Fruit fly (Drosophila melanogaster) whole organism, prepupa: ENCODE data around the gene Syx5.

ENCODE experiments used
- Blimp-1 ChIP-seq: fragments of 200-800 bp; sonication (Bioruptor generic); optimal IDR thresholded peaks from 3 replicates; lab custom pipeline; 2017; ENCODE audit warnings: missing biosample characterization, missing genetic modification characterization, mild to moderate bottlenecking, moderate library complexity, missing genetic modification reagents
- CG10631 ChIP-seq: fragments of 200-800 bp; sonication (Bioruptor generic); optimal IDR thresholded peaks from 2 replicates; lab custom pipeline; 2016; ENCODE audit warnings: missing biosample characterization, missing genetic modification characterization
- CG11294 ChIP-seq: fragments of 200-800 bp; sonication (Bioruptor generic); IDR thresholded peaks from 2 replicates; pipeline ENCODE4 v1.3.6; 2022; ENCODE audit warnings: missing biosample characterization, missing genetic modification characterization
- CG11902 ChIP-seq: fragments of 200-800 bp; sonication (Bioruptor generic); optimal IDR thresholded peaks from 3 replicates; lab custom pipeline; 2016; ENCODE audit warnings: missing biosample characterization, missing genetic modification characterization
- CG15336 ChIP-seq: fragments of 200-800 bp; sonication (Bioruptor generic); IDR thresholded peaks from 2 replicates; pipeline ENCODE4 v1.3.6; 2022; ENCODE audit warnings: missing biosample characterization, missing genetic modification characterization
- CG1621 ChIP-seq: fragments of 200-800 bp; sonication (Bioruptor generic); optimal IDR thresholded peaks from 3 replicates; lab custom pipeline; 2018; ENCODE audit warnings: missing biosample characterization, mild to moderate bottlenecking, missing genetic modification characterization
- CG16779 ChIP-seq: fragments of 200-800 bp; sonication (Bioruptor generic); optimal IDR thresholded peaks from 3 replicates; lab custom pipeline; 2017; ENCODE audit warnings: missing biosample characterization, mild to moderate bottlenecking, missing genetic modification characterization
- CG3032 ChIP-seq: fragments of 200-800 bp; optimal IDR thresholded peaks from 2 replicates; lab custom pipeline; 2019; ENCODE audit warnings: missing biosample characterization, mild to moderate bottlenecking, missing genetic modification characterization, moderate library complexity
- CG32006 ChIP-seq: fragments of 200-800 bp; sonication (Bioruptor generic); optimal IDR thresholded peaks from 3 replicates; lab custom pipeline; 2017; ENCODE audit warnings: missing biosample characterization, mild to moderate bottlenecking, missing genetic modification characterization
- CG34406 ChIP-seq: fragments of 200-800 bp; sonication (Bioruptor generic); optimal IDR thresholded peaks from 3 replicates; lab custom pipeline; 2016; ENCODE audit warnings: missing biosample characterization, missing genetic modification characterization
- CG3919 ChIP-seq: fragments of 200-800 bp; sonication (Bioruptor generic); optimal IDR thresholded peaks from 3 replicates; lab custom pipeline; 2016; ENCODE audit warnings: missing biosample characterization, missing genetic modification characterization
- CG4318 ChIP-seq: fragments of 200-800 bp; sonication (Bioruptor generic); optimal IDR thresholded peaks from 3 replicates; lab custom pipeline; 2017; ENCODE audit warnings: missing biosample characterization, mild to moderate bottlenecking, missing genetic modification characterization
- CG6163 ChIP-seq: fragments of 200-800 bp; sonication (Bioruptor generic); IDR thresholded peaks from 3 replicates; pipeline ENCODE4 v1.3.6; 2022; ENCODE audit warnings: missing biosample characterization, missing genetic modification characterization
- CG6276 ChIP-seq: fragments of 200-800 bp; sonication (Bioruptor generic); optimal IDR thresholded peaks from 2 replicates; lab custom pipeline; 2017; ENCODE audit warnings: missing biosample characterization, mild to moderate bottlenecking, missing genetic modification characterization
- CG6808 ChIP-seq: fragments of 200-800 bp; sonication (Bioruptor generic); optimal IDR thresholded peaks from 3 replicates; lab custom pipeline; 2017; ENCODE audit warnings: missing biosample characterization, missing genetic modification characterization, mild to moderate bottlenecking, moderate library complexity, missing genetic modification reagents
- CG6854 ChIP-seq: fragments of 200-800 bp; sonication (Bioruptor generic); optimal IDR thresholded peaks from 2 replicates; lab custom pipeline; 2017; ENCODE audit warnings: missing biosample characterization, mild to moderate bottlenecking, missing genetic modification characterization
- CG7368 ChIP-seq: fragments of 200-800 bp; sonication (Bioruptor generic); optimal IDR thresholded peaks from 3 replicates; lab custom pipeline; 2016; ENCODE audit warnings: missing biosample characterization, missing genetic modification characterization
- CG8119 ChIP-seq: fragments of 200-800 bp; sonication (Bioruptor generic); IDR thresholded peaks from 3 replicates; pipeline ENCODE4 v1.3.6; 2022; ENCODE audit warnings: missing biosample characterization, missing genetic modification characterization
- CG8319 ChIP-seq: fragments of 200-800 bp; sonication (Bioruptor generic); optimal IDR thresholded peaks from 3 replicates; lab custom pipeline; 2016; ENCODE audit warnings: missing biosample characterization, missing genetic modification characterization
- CG9139 ChIP-seq: fragments of 200-800 bp; sonication (Bioruptor generic); optimal IDR thresholded peaks from 3 replicates; lab custom pipeline; 2017; ENCODE audit warnings: missing biosample characterization, mild to moderate bottlenecking, missing genetic modification characterization
- Eip75B ChIP-seq: fragments of 200-800 bp; sonication (Bioruptor generic); optimal IDR thresholded peaks from 3 replicates; lab custom pipeline; 2016; ENCODE audit warnings: missing biosample characterization, missing genetic modification characterization
- Eip78C ChIP-seq: fragments of 200-800 bp; sonication (Bioruptor generic); peaks from one replicate; lab custom pipeline; 2016; ENCODE audit warnings: missing biosample characterization, missing genetic modification characterization
- Eip93F ChIP-seq: fragments of 200-800 bp; sonication (Bioruptor generic); optimal IDR thresholded peaks from 2 replicates; lab custom pipeline; 2016; ENCODE audit warnings: missing biosample characterization, mild to moderate bottlenecking, missing genetic modification characterization
- Ets21C ChIP-seq: fragments of 200-800 bp; sonication (Bioruptor generic); optimal IDR thresholded peaks from 3 replicates; lab custom pipeline; 2016; ENCODE audit warnings: missing biosample characterization, missing genetic modification characterization
- Gug ChIP-seq: fragments of 200-800 bp; sonication (Bioruptor generic); IDR thresholded peaks from 2 replicates; pipeline ENCODE4 v1.3.6; 2022; ENCODE audit warnings: missing biosample characterization, missing genetic modification characterization
- Hr38 ChIP-seq: sonication (Bioruptor generic); optimal IDR thresholded peaks from 2 replicates; lab custom pipeline; 2016; ENCODE audit warnings: missing biosample characterization, missing genetic modification characterization
- Hr39 ChIP-seq: fragments of 200-800 bp; sonication (Bioruptor generic); optimal IDR thresholded peaks from 2 replicates; lab custom pipeline; 2016; ENCODE audit warnings: missing biosample characterization, missing genetic modification characterization
- Hr4 ChIP-seq: fragments of 200-800 bp; sonication (Bioruptor generic); optimal IDR thresholded peaks from 3 replicates; lab custom pipeline; 2016; ENCODE audit warnings: missing biosample characterization, missing genetic modification characterization
- Met ChIP-seq: fragments of 200-800 bp; sonication (Bioruptor generic); optimal IDR thresholded peaks from 3 replicates; lab custom pipeline; 2016; ENCODE audit warnings: missing biosample characterization, missing genetic modification characterization
- Smox ChIP-seq: fragments of 200-800 bp; sonication (Bioruptor generic); optimal IDR thresholded peaks from 3 replicates; lab custom pipeline; 2016; ENCODE audit warnings: missing biosample characterization, missing genetic modification characterization
- Sox102F ChIP-seq: fragments of 200-800 bp; sonication (Bioruptor generic); optimal IDR thresholded peaks from 2 replicates; lab custom pipeline; 2016; ENCODE audit warnings: missing biosample characterization, mild to moderate bottlenecking, missing genetic modification characterization
- Sox14 ChIP-seq: fragments of 200-800 bp; sonication (Bioruptor generic); optimal IDR thresholded peaks from 3 replicates; lab custom pipeline; 2016; ENCODE audit warnings: missing biosample characterization, missing genetic modification characterization
- Sox15 ChIP-seq: fragments of 200-800 bp; sonication (Bioruptor generic); optimal IDR thresholded peaks from 3 replicates; lab custom pipeline; 2016; ENCODE audit warnings: missing biosample characterization, missing genetic modification characterization
- achi ChIP-seq: fragments of 200-800 bp; sonication (Bioruptor generic); optimal IDR thresholded peaks from 3 replicates; lab custom pipeline; 2016; ENCODE audit warnings: missing biosample characterization, missing genetic modification characterization
- acj6 ChIP-seq: fragments of 200-800 bp; sonication (Bioruptor generic); optimal IDR thresholded peaks from 3 replicates; lab custom pipeline; 2016; ENCODE audit warnings: missing biosample characterization, missing genetic modification characterization
- cyc ChIP-seq: fragments of 200-800 bp; sonication (Bioruptor generic); optimal IDR thresholded peaks from 3 replicates; lab custom pipeline; 2016; ENCODE audit warnings: missing biosample characterization, missing genetic modification characterization
- dac ChIP-seq: fragments of 200-800 bp; sonication (Bioruptor generic); optimal IDR thresholded peaks from 2 replicates; lab custom pipeline; 2017; ENCODE audit warnings: missing biosample characterization, mild to moderate bottlenecking, missing genetic modification characterization
- eg ChIP-seq: fragments of 200-800 bp; sonication (Bioruptor generic); IDR thresholded peaks from 3 replicates; pipeline ENCODE4 v1.3.6; 2022; ENCODE audit warnings: missing biosample characterization, missing genetic modification characterization
- esn ChIP-seq: fragments of 200-800 bp; sonication (Bioruptor generic); optimal IDR thresholded peaks from 2 replicates; lab custom pipeline; 2016; ENCODE audit warnings: missing biosample characterization, mild to moderate bottlenecking, missing genetic modification characterization, moderate library complexity
- fd59A ChIP-seq: fragments of 200-800 bp; sonication (Bioruptor generic); optimal IDR thresholded peaks from 2 replicates; lab custom pipeline; 2017; ENCODE audit warnings: missing biosample characterization, mild to moderate bottlenecking, missing genetic modification characterization, missing genetic modification reagents
- fkh ChIP-seq: fragments of 200-800 bp; sonication (Bioruptor generic); optimal IDR thresholded peaks from 3 replicates; lab custom pipeline; 2017; ENCODE audit warnings: missing biosample characterization, mild to moderate bottlenecking, missing genetic modification characterization, moderate library complexity
- lz ChIP-seq: fragments of 200-800 bp; sonication (Bioruptor generic); optimal IDR thresholded peaks from 3 replicates; lab custom pipeline; 2016; ENCODE audit warnings: missing biosample characterization, missing genetic modification characterization
- salr ChIP-seq, 2 experiments: fragments of 200-800 bp; sonication (Bioruptor generic); optimal IDR thresholded peaks; 3 replicates each; lab custom pipeline; 2016 to 2018; ENCODE audit warnings: missing biosample characterization in 2 of 2, missing genetic modification characterization in 2 of 2, mild to moderate bottlenecking in 1 of 2
- ss ChIP-seq, 2 experiments: fragments of 200-800 bp; sonication (Bioruptor generic); optimal IDR thresholded peaks; 2 replicates in 1 of 2; 3 replicates in 1 of 2; lab custom pipeline; 2017 to 2018; ENCODE audit warnings: mild to moderate bottlenecking in 2 of 2, missing biosample characterization in 2 of 2, missing genetic modification characterization in 2 of 2, moderate library complexity in 1 of 2
- svp ChIP-seq: fragments of 200-800 bp; sonication (Bioruptor generic); peaks from one replicate; lab custom pipeline; 2016; ENCODE audit warnings: missing biosample characterization, missing genetic modification characterization
- topi ChIP-seq: fragments of 200-800 bp; sonication (Bioruptor generic); optimal IDR thresholded peaks from 3 replicates; lab custom pipeline; 2016; ENCODE audit warnings: missing biosample characterization, missing genetic modification characterization
- vri ChIP-seq: fragments of 200-800 bp; sonication (Bioruptor generic); optimal IDR thresholded peaks from 3 replicates; lab custom pipeline; 2016; ENCODE audit warnings: missing biosample characterization, mild to moderate bottlenecking, missing genetic modification characterization

Gene Syx5

DNA sequence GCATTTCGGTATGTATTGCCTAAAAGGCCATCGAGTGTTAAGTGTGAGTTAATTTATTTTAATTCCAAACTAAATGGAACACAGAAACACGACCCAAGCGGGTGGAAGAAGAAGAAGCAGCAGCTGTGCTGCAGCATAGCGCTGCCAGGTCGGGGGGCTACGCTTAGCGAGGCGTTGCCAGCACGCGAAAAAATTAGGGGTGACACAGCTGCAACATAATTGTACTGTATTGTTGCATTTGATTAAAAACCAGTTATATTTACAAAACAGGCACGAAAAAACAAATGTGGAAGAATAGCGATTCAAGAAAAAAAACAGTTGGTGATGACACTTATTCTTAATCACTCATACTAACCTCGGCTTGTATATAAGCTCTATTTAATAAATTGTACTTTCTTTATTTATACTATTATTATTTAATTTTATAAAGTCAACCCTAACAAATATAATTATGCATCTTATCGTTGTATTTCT, 43.1 kb downstream of the Syx5 start (continued):
- peak; percentile 75 for TF ChIP-seq CG4318 (GFP tag; lab: Kevin White, UChicago)
- TF ChIP-seq CG11294 (GFP tag; lab: Robert Waterston, UW) = no peak; the same call in 1 of the 2 replicates
- peak; percentile 6 for TF ChIP-seq CG9139
- TF ChIP-seq Met (GFP tag; lab: Kevin White, UChicago) = peak; percentile 80
- no peak for TF ChIP-seq Eip78C
- TF ChIP-seq CG16779 (tag; lab: Kevin White, UChicago) = no peak
- peak; percentile 46 for TF ChIP-seq CG7368 (GFP tag; lab: Kevin White, UChicago)
- peak; percentile 80 for TF ChIP-seq lz
- peak; percentile 37 for TF ChIP-seq CG6854
- peak; percentile 78 for TF ChIP-seq Smox (GFP tag; lab: Kevin White, UChicago)
- peak; percentile 83 for TF ChIP-seq Ets21C (GFP tag; lab: Kevin White, UChicago)
- TF ChIP-seq eg (GFP tag; lab: Robert Waterston, UW) = peak; percentile 81
- TF ChIP-seq Hr39 (GFP tag; lab: Kevin White, UChicago) = peak; percentile 88
- no peak for TF ChIP-seq topi (GFP tag; lab: Kevin White, UChicago)
- TF ChIP-seq Hr4 (GFP tag; lab: Kevin White, UChicago) = peak; percentile 59
- TF ChIP-seq Blimp-1 (GFP tag; lab: Kevin White, UChicago) = peak; percentile 51
- TF ChIP-seq CG8319 = peak; percentile 51
- TF ChIP-seq achi (GFP tag; lab: Kevin White, UChicago) = peak; percentile 74
- peak; percentile 73 for TF ChIP-seq vri
- TF ChIP-seq svp (GFP tag; lab: Kevin White, UChicago) = peak; percentile 86
- TF ChIP-seq esn (GFP tag; lab: Kevin White, UChicago) = peak; percentile 86

DNA sequence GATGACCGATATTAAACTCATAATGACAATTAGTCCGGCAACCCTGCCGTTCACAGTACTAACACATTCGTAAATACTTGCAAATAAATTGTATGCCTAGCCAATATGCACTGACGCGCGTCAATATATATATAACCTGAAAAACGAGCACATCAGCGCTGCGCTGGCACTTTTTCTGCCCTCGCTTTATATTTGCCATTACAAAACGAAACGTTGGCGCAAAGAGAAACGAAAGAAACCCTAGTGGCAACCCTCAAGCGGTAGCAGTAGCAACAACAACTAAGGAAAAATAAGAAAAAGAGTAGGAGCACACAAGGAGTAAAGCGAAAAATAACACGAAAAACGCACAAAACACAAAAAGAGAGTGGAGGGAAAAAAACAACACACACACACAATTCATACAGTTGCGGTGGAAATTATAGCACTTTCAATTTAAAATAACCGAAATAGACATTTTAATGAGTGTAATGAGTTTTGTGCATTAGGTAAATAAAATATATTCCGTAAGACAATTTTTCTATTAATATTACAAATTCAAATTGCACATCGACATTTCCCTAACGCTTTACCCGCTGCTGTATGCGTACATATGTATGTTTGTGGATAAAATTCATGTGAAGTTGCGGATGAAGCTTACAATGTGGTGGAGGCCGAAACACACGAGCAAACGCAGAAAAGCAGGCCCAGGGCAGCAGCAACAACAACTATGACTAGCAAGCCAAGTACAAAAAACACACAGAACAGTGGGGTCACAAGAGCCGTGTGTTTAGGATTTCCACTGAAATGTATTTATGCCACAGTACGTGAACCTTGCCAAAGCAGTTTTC, 43.8 kb downstream of the Syx5 start:
- TF ChIP-seq achi (GFP tag; lab: Kevin White, UChicago) (peak; percentile 99), CG3032 (tag; lab: Kevin White, UChicago) (peak; percentile 99), Gug (GFP tag; lab: Robert Waterston, UW) (peak; percentile 98), CG6163 (peak; percentile 99), Sox14 (GFP tag; lab: Kevin White, UChicago) (peak; percentile 99), cyc (GFP tag; lab: Kevin White, UChicago) (peak; percentile 99), CG6808 (peak; percentile 99), CG6276 (GFP tag; lab: Kevin White, UChicago) (peak; percentile 99), salr (GFP tag; optimal IDR thresholded peaks at IDR 0.05; lab: Kevin White, UChicago) (peak; percentile 98 to 99), Hr38 (peak; percentile 86), topi (GFP tag; lab: Kevin White, UChicago) (peak; percentile 99), CG15336 (GFP tag; lab: Robert Waterston, UW) (peak; percentile 100), Met (GFP tag; lab: Kevin White, UChicago) (peak; percentile 99), fkh (GFP tag; lab: Kevin White, UChicago) (peak; percentile 93), ss (GFP tag; optimal IDR thresholded peaks at IDR 0.05; lab: Kevin White, UChicago) (peak; percentile 99), CG1621 (peak; percentile 99), CG11902 (GFP tag; lab: Kevin White, UChicago) (peak; percentile 97), Sox102F (GFP tag; lab: Kevin White, UChicago) (peak; percentile 99), Smox (GFP tag; lab: Kevin White, UChicago) (peak; percentile 99), CG8119 (GFP tag; lab: Robert Waterston, UW) (peak; percentile 100), Eip93F (GFP tag; lab: Kevin White, UChicago) (peak; percentile 99), Blimp-1 (GFP tag; lab: Kevin White, UChicago) (peak; percentile 96), dac (peak; percentile 98), acj6 (peak; percentile 99), Sox15 (GFP tag; lab: Kevin White, UChicago) (peak; percentile 97), CG32006 (peak; percentile 99), svp (GFP tag; lab: Kevin White, UChicago) (peak; percentile 100), CG11294 (GFP tag; lab: Robert Waterston, UW) (peak; percentile 96), fd59A (peak; percentile 99), CG3919 (GFP tag; lab: Kevin White, UChicago) (peak; percentile 99), Eip78C (peak; percentile 100), CG10631 (GFP tag; lab: Kevin White, UChicago) (peak; percentile 99), Ets21C (GFP tag; lab: Kevin White, UChicago) (peak; percentile 98), Eip75B (GFP tag; lab: Kevin White, UChicago) (peak; percentile 99), vri (peak; percentile 98), CG34406 (GFP tag; lab: Kevin White, UChicago) (peak; percentile 99)
